Worm (Caenorhabditis elegans): ENCODE results near the gene sra-13.

DNA sequence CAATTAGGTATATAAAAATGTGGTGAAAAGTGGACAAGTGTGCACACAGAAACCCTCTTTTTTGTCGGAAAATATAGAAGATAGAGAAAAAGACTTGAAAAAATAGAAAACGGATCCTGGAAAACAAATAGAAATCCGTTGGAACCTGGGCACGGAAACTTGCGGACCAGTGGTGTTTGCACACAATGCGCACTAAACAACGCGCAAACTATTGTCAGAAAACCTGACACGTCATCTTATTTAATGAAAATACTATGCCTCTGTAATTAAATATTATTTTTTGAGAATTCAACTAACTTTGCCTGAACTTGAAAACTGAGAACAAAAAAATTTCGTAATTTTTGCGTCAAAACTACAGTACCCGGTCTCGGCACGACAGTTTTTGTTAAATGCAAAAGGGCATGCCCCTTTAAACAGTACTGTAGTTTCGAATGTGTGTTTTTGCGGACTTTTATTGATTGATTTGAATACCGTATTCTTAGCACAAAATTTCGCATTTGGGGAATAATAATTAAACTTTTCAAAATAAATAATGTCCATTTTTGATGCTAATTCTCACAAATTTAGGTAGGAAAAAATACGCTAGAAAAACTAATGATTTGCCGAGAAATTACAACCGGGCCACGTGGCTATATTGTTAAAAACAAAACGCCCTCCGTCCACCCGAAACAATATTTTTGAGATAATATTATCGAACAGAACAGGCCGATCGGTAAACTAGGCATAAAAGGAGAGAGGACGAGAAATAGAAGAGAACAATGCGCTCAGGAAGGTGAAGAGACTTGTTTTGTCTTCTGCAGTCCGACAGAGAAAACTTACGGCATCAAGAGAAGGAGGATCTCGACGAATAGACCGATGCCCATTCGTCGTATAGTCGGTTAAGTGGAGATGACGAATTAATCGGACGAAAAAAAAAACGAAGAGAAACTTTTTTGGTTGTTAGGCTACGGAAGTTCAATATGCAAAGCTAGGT lies 21.7 kb downstream of the sra-13 start:
- TF ChIP-seq egl-13 (tag; optimal IDR thresholded peaks at IDR 0.05) (no peak), unc-62 (GFP tag; optimal IDR thresholded peaks at IDR 0.05) (no peak), fkh-10 (GFP tag; optimal IDR thresholded peaks at IDR 0.05) (no peak), unc-130 (tag; optimal IDR thresholded peaks at IDR 0.05) (no peak), pag-3 (tag; optimal IDR thresholded peaks at IDR 0.05; ENCODE audit: borderline replicate concordance, insufficient read depth) (no peak), unc-98 (GFP tag; IDR thresholded peaks at IDR 0.05) (no peak), nhr-28 (tag; optimal IDR thresholded peaks at IDR 0.05) (no peak), snpc-4 (tag; optimal IDR thresholded peaks at IDR 0.05) (no peak)
